Worm (Caenorhabditis elegans): Measurements from ENCODE around the gene ergo-1.
A peak's percentile ranks its signal among the peaks of the same experiment; 100 is the strongest.

Gene ergo-1

DNA sequence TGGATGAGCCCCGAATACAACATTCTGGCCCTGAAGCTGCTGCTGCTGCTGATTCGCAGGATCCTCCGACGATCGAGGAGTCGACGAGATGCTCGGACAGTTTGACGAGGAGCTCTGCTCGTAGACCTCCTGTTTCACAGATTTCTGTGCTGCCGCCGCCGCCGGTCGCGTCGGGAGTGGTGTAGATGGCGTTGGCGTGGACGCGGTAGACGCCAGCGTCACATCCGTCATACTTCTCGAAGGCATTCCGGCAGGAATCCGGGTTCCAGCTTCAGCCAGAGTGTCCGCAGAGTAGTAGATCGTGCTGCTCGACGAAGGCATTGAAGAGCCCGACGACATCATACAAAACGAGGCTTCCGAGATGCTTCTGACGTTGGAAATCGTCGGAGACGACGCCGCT is 7.4 kb upstream of the ergo-1 start:
- TF ChIP-seq nhr-47 (tag; optimal IDR thresholded peaks at IDR 0.05) (no peak), nhr-90 (tag; optimal IDR thresholded peaks at IDR 0.05; ENCODE audit: poor library complexity) (no peak), lsy-2 (tag; optimal IDR thresholded peaks at IDR 0.05) (no peak), C04F5.9 (tag; optimal IDR thresholded peaks at IDR 0.05) (no peak), ztf-11 (tag; optimal IDR thresholded peaks at IDR 0.05) (peak in 1 of 2 experiments; percentile 32)

DNA sequence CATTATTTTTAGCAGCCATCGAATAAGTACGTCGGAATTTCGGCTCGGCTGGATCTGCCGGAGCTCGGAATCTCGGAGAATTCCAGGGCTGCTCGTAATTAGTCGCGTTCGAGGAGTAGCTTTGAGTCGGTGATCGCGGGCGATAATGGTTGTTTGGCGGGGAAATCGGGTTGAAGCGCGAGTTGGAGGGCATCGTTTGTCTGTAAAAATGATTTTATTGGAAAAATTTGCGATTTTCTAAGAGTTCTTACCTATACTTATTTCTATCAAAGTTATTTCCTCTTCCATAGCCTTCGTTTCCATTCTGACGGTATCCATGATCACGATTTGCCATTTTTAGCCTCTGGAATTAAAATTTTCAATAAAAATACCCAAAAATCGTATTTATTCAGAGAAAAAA is 5.2 kb upstream of the ergo-1 start, which contains the start of gene Y50D4C.5:
TSS of gene Y50D4C.5 (minus strand) at position 345 of the 400 bp plus-strand sequence.
- TF ChIP-seq ets-5 (GFP tag; IDR thresholded peaks at IDR 0.05) (0 out of 2 replicates have a peak, but pooled peaks have one; percentile 68), efl-1 (optimal IDR thresholded peaks at IDR 0.05) (no peak), efl-1 (GFP tag; optimal IDR thresholded peaks at IDR 0.05 in 1 of 2) (peak in 1 of 2 experiments; percentile 78), rnt-1 (tag; optimal IDR thresholded peaks at IDR 0.05) (no peak), nhr-71 (tag; optimal IDR thresholded peaks at IDR 0.05) (no peak)

DNA sequence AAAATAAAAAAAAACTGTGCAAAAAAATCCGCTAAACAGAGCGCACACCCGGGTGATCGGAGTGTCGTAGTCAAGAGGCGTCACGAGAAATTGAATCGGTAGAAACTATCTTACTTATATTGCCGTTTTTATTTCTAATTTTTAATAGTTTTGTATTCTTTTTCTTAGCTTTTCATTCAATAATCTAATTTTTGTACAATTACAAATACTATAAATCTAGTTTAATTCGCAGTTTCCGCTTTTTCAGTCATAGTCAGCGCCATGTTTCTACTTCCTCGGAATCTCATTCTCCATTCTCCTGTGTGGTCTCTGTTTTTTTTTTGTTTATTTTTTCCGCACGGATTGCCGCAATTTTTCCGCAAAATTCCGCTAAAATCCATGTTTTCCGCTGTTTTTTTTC is 4.8 kb upstream of the ergo-1 start:
- TF ChIP-seq sup-37 (GFP tag; optimal IDR thresholded peaks at IDR 0.05) (peak; percentile 62), nhr-20 (tag; optimal IDR thresholded peaks at IDR 0.05) (peak; percentile 83), hlh-17 (GFP tag; optimal IDR thresholded peaks at IDR 0.05; ENCODE audit: borderline replicate concordance) (no peak), nhr-47 (tag; optimal IDR thresholded peaks at IDR 0.05) (peak; percentile 93), C16A3.4 (tag; optimal IDR thresholded peaks at IDR 0.05) (peak; percentile 69), isw-1 (GFP tag; IDR thresholded peaks at IDR 0.05) (peak; percentile 84), C04F5.9 (tag; optimal IDR thresholded peaks at IDR 0.05) (peak; percentile 75), Y116A8C.19 (tag; optimal IDR thresholded peaks at IDR 0.05; ENCODE audit: borderline replicate concordance) (peak; percentile 52), lin-35 (GFP tag; optimal IDR thresholded peaks at IDR 0.05) (peak; percentile 71 to 74), sptf-1 (tag; optimal IDR thresholded peaks at IDR 0.05) (no peak), ztf-4 (tag; optimal IDR thresholded peaks at IDR 0.05) (no peak), mab-9 (GFP tag; IDR thresholded peaks at IDR 0.05) (peak; percentile 76), vab-15 (tag; optimal IDR thresholded peaks at IDR 0.05) (peak; percentile 6), elt-3 (tag; optimal IDR thresholded peaks at IDR 0.05) (no peak), pag-3 (tag; optimal IDR thresholded peaks at IDR 0.05; ENCODE audit: borderline replicate concordance, insufficient read depth) (no peak), pax-3 (tag; optimal IDR thresholded peaks at IDR 0.05) (peak; percentile 96), unc-130 (tag; optimal IDR thresholded peaks at IDR 0.05) (no peak), aha-1 (tag; optimal IDR thresholded peaks at IDR 0.05) (no peak), pqm-1 (tag; optimal IDR thresholded peaks at IDR 0.05) (no peak), dsc-1 (tag; optimal IDR thresholded peaks at IDR 0.05) (peak; percentile 85), skn-1 (tag; optimal IDR thresholded peaks at IDR 0.05) (no peak), C34B4.2 (tag; optimal IDR thresholded peaks at IDR 0.05) (no peak), lsy-2 (tag; optimal IDR thresholded peaks at IDR 0.05) (peak; percentile 64 to 82), fkh-8 (tag; optimal IDR thresholded peaks at IDR 0.05) (peak; percentile 92), mep-1 (tag; optimal IDR thresholded peaks at IDR 0.05) (peak; percentile 57), hpl-2 (GFP tag; optimal IDR thresholded peaks at IDR 0.05) (peak; percentile 61), nhr-237 (tag; optimal IDR thresholded peaks at IDR 0.05) (peak; percentile 23), blmp-1 (tag; optimal IDR thresholded peaks at IDR 0.05) (peak; percentile 18), ceh-63 (GFP tag; optimal IDR thresholded peaks at IDR 0.05) (peak; percentile 62), ceh-82 (tag; optimal IDR thresholded peaks at IDR 0.05) (peak; percentile 41 to 49 (median 42)), lin-14 (GFP tag; optimal IDR thresholded peaks at IDR 0.05) (no peak), nhr-11 (tag; optimal IDR thresholded peaks at IDR 0.05) (no peak), tbx-2 (tag; optimal IDR thresholded peaks at IDR 0.05) (peak; percentile 91), nhr-28 (tag; optimal IDR thresholded peaks at IDR 0.05) (no peak), aly-2 (tag; optimal IDR thresholded peaks at IDR 0.05) (no peak), ama-1 (optimal IDR thresholded peaks at IDR 0.05) (no peak), nhr-71 (tag; optimal IDR thresholded peaks at IDR 0.05) (peak; percentile 92), grh-1 (GFP tag; IDR thresholded peaks at IDR 0.05) (no peak), hlh-4 (tag; optimal IDR thresholded peaks at IDR 0.05) (peak; percentile 38), snu-23 (GFP tag; optimal IDR thresholded peaks at IDR 0.05) (peak; percentile 88), swsn-7 (tag; optimal IDR thresholded peaks at IDR 0.05) (peak; percentile 81), ceh-90 (tag; optimal IDR thresholded peaks at IDR 0.05) (peak; percentile 81), egl-27 (tag; optimal IDR thresholded peaks at IDR 0.05) (no peak)
